Worm (Caenorhabditis elegans) whole organism, L3 larva: ENCODE measurements around the gene srsx-3.

Experiments
- aly-2 ChIP-seq: fragments of 150-350 bp; optimal IDR thresholded peaks from 2 replicates; lab custom pipeline; 2014; ENCODE audit warnings: missing biosample characterization, missing genetic modification characterization
- elt-3 ChIP-seq, 3 experiments: fragments of 150-350 bp in 1 of 3; sonication (generic microtip) in 2 of 3; optimal IDR thresholded peaks; 2 replicates in 2 of 3; 4 replicates in 1 of 3; lab custom pipeline; 2014 to 2017; ENCODE audit warnings: missing biosample characterization in 3 of 3, missing genetic modification characterization in 3 of 3
- jun-1 ChIP-seq: fragments of 150-350 bp; optimal IDR thresholded peaks from 2 replicates; lab custom pipeline; 2014; ENCODE audit warnings: missing biosample characterization, missing genetic modification reagents, missing genetic modification characterization
- lin-15B ChIP-seq: fragments of 150-350 bp; optimal IDR thresholded peaks from 2 replicates; lab custom pipeline; 2014; ENCODE audit warnings: missing biosample characterization, missing genetic modification characterization
- lsy-12 ChIP-seq: sonication (generic microtip); optimal IDR thresholded peaks from 2 replicates; lab custom pipeline; 2016; ENCODE audit warnings: mild to moderate bottlenecking, missing genetic modification characterization, missing compliant biosample characterization
- nhr-237 ChIP-seq: fragments of 150-350 bp; optimal IDR thresholded peaks from 2 replicates; lab custom pipeline; 2014; ENCODE audit warnings: missing biosample characterization, missing genetic modification characterization
- nhr-28 ChIP-seq: fragments of 150-350 bp; optimal IDR thresholded peaks from 2 replicates; lab custom pipeline; 2014; ENCODE audit warnings: missing biosample characterization, missing genetic modification characterization
- snpc-4 ChIP-seq: fragments of 150-350 bp; optimal IDR thresholded peaks from 2 replicates; lab custom pipeline; 2014; ENCODE audit warnings: missing biosample characterization, missing genetic modification characterization

- TF ChIP-seq snpc-4 (tag; lab: Kevin White, UChicago) = no peak
- no peak for TF ChIP-seq lsy-12 (tag; lab: Kevin White, UChicago)
- TF ChIP-seq jun-1 (tag; lab: Kevin White, UChicago) = no peak
- no peak for TF ChIP-seq nhr-28
- TF ChIP-seq lin-15B (tag; lab: Kevin White, UChicago) = no peak
- TF ChIP-seq aly-2 (tag; lab: Kevin White, UChicago) = no peak
- TF ChIP-seq nhr-237 = no peak
- no peak for TF ChIP-seq elt-3 (tag; optimal IDR thresholded peaks at IDR 0.05; lab: Kevin White, UChicago)
Measured at ce11 chrV:7964429-7964828, 27.4 kb upstream of the srsx-3 start.
